Worm (Caenorhabditis elegans) whole organism, L4 larva: ENCODE data around the gene C08B6.18.

Source experiments
- ZK546.5 ChIP-seq, 2 experiments: sonication (generic microtip); optimal IDR thresholded peaks; 2 replicates each; lab custom pipeline; 2017; ENCODE audit warnings: missing biosample characterization in 2 of 2, missing genetic modification characterization in 2 of 2
- fos-1 ChIP-seq: fragments of 150-350 bp; optimal IDR thresholded peaks from 2 replicates; lab custom pipeline; 2014; ENCODE audit warnings: missing biosample characterization, missing genetic modification characterization
- lir-3 ChIP-seq: sonication (generic microtip); optimal IDR thresholded peaks from 2 replicates; lab custom pipeline; 2016; ENCODE audit warnings: mild to moderate bottlenecking, missing genetic modification characterization, missing compliant biosample characterization
- nhr-11 ChIP-seq: fragments of 150-350 bp; optimal IDR thresholded peaks from 2 replicates; lab custom pipeline; 2014; ENCODE audit warnings: missing biosample characterization, missing genetic modification characterization
- nhr-76 ChIP-seq: fragments of 150-350 bp; optimal IDR thresholded peaks from 2 replicates; lab custom pipeline; 2014; ENCODE audit warnings: missing biosample characterization, missing genetic modification characterization

- TF ChIP-seq ZK546.5 (tag; optimal IDR thresholded peaks at IDR 0.05; lab: Kevin White, UChicago) (no peak), nhr-76 (tag; lab: Kevin White, UChicago) (no peak), fos-1 (tag; lab: Kevin White, UChicago) (no peak), lir-3 (tag; lab: Kevin White, UChicago) (no peak), nhr-11 (no peak)
These were observed 24.6 kb upstream of the C08B6.18 start, which contains the start of gene srsx-30 for ce11 chrV:10158528-10158927.
